Worm (Caenorhabditis elegans) whole organism, L3 larva: ENCODE measurements around the gene F07C3.3.
A peak's percentile ranks its signal among the peaks of the same experiment; 100 is the strongest.

Source experiments
- ama-1 ChIP-seq: fragments of 150-350 bp; optimal IDR thresholded peaks from 2 replicates; lab custom pipeline; 2018
- ceh-82 ChIP-seq: fragments of 150-350 bp; optimal IDR thresholded peaks from 2 replicates; lab custom pipeline; 2014; ENCODE audit warnings: missing biosample characterization, missing genetic modification characterization
- fkh-2 ChIP-seq: fragments of 150-350 bp; optimal IDR thresholded peaks from 2 replicates; lab custom pipeline; 2014; ENCODE audit warnings: missing biosample characterization, missing genetic modification reagents, missing genetic modification characterization
- jun-1 ChIP-seq: fragments of 150-350 bp; optimal IDR thresholded peaks from 2 replicates; lab custom pipeline; 2014; ENCODE audit warnings: missing biosample characterization, missing genetic modification reagents, missing genetic modification characterization
- lin-39 ChIP-seq: fragments of 150-350 bp; optimal IDR thresholded peaks from 2 replicates; lab custom pipeline; 2018; ENCODE audit warnings: missing biosample characterization, missing genetic modification reagents, missing genetic modification characterization
- nhr-43 ChIP-seq: sonication (generic microtip); optimal IDR thresholded peaks from 2 replicates; lab custom pipeline; 2016; ENCODE audit warnings: mild to moderate bottlenecking, missing genetic modification characterization, missing compliant biosample characterization; ENCODE audit not compliant: poor library complexity, severe bottlenecking
- pha-4 ChIP-seq: fragments of 150-350 bp; optimal IDR thresholded peaks from 2 replicates; lab custom pipeline; 2014; ENCODE audit warnings: missing biosample characterization, missing genetic modification reagents, missing genetic modification characterization
- sea-2 ChIP-seq: fragments of 150-350 bp; sonication (generic microtip); optimal IDR thresholded peaks from 4 replicates; lab custom pipeline; 2014; ENCODE audit warnings: missing biosample characterization, missing genetic modification reagents, missing genetic modification characterization
- snpc-4 ChIP-seq: fragments of 150-350 bp; optimal IDR thresholded peaks from 2 replicates; lab custom pipeline; 2014; ENCODE audit warnings: missing biosample characterization, missing genetic modification characterization
- tbx-2 ChIP-seq: sonication (generic microtip); optimal IDR thresholded peaks from 2 replicates; lab custom pipeline; 2016; ENCODE audit warnings: mild to moderate bottlenecking, missing genetic modification characterization, missing compliant biosample characterization
- unc-39 ChIP-seq: sonication (generic microtip); optimal IDR thresholded peaks from 4 replicates; lab custom pipeline; 2017; ENCODE audit warnings: missing biosample characterization, missing genetic modification characterization

ce11 chrV:9218655-9219389, 13.4 kb downstream of the F07C3.3 start:
- TF ChIP-seq lin-39 (tag; lab: Kevin White, UChicago) (peak; percentile 71), fkh-2 (tag; lab: Kevin White, UChicago) (no peak), unc-39 (no peak), snpc-4 (tag; lab: Kevin White, UChicago) (peak; percentile 13), tbx-2 (tag; lab: Kevin White, UChicago) (no peak), ama-1 (lab: Kevin White, UChicago) (no peak), sea-2 (GFP tag; lab: Kevin White, UChicago) (no peak), nhr-43 (no peak), ceh-82 (no peak), jun-1 (tag; lab: Kevin White, UChicago) (no peak), pha-4 (tag; lab: Kevin White, UChicago) (no peak)
